Fruit fly (Drosophila melanogaster) whole organism, embryonic: Measurements from ENCODE around the gene Chpf.

Experiments
- CG10654 ChIP-seq: fragments of 200-800 bp; sonication (Bioruptor generic); optimal IDR thresholded peaks from 2 replicates; lab custom pipeline; 2016; ENCODE audit warnings: missing biosample characterization, missing genetic modification characterization
- CG11504 ChIP-seq: fragments of 200-800 bp; sonication (Bioruptor generic); optimal IDR thresholded peaks from 3 replicates; lab custom pipeline; 2019; ENCODE audit warnings: missing biosample characterization, mild to moderate bottlenecking, missing genetic modification characterization, moderate library complexity
- CG12071 ChIP-seq: fragments of 200-800 bp; sonication (Bioruptor generic); optimal IDR thresholded peaks from 3 replicates; lab custom pipeline; 2018; ENCODE audit warnings: missing biosample characterization, mild to moderate bottlenecking, missing genetic modification characterization
- CG12236 ChIP-seq: fragments of 200-800 bp; sonication (Bioruptor generic); optimal IDR thresholded peaks from 2 replicates; lab custom pipeline; 2016; ENCODE audit warnings: missing biosample characterization, missing genetic modification characterization
- CG12769 ChIP-seq: fragments of 200-800 bp; sonication (Bioruptor generic); optimal IDR thresholded peaks from 2 replicates; lab custom pipeline; 2019; ENCODE audit warnings: missing biosample characterization, mild to moderate bottlenecking, missing genetic modification characterization, moderate library complexity
- CG15479 ChIP-seq: fragments of 200-800 bp; sonication (Bioruptor generic); optimal IDR thresholded peaks from 3 replicates; lab custom pipeline; 2019; ENCODE audit warnings: missing biosample characterization, mild to moderate bottlenecking, missing genetic modification characterization, moderate library complexity
- CG16779 ChIP-seq: fragments of 200-800 bp; sonication (Bioruptor generic); IDR thresholded peaks from 2 replicates; pipeline ENCODE4 v1.3.6; 2022; ENCODE audit warnings: missing biosample characterization, missing genetic modification characterization
- CG18764 ChIP-seq: fragments of 200-800 bp; sonication (Bioruptor generic); optimal IDR thresholded peaks from 3 replicates; lab custom pipeline; 2016; ENCODE audit warnings: missing biosample characterization, missing genetic modification characterization
- CG30020 ChIP-seq: fragments of 200-800 bp; optimal IDR thresholded peaks from 2 replicates; lab custom pipeline; 2019; ENCODE audit warnings: missing biosample characterization, mild to moderate bottlenecking, missing genetic modification characterization, moderate library complexity
- CG30431 ChIP-seq: fragments of 200-800 bp; sonication (Bioruptor generic); optimal IDR thresholded peaks from 2 replicates; lab custom pipeline; 2017; ENCODE audit warnings: missing biosample characterization, missing genetic modification characterization
- CG7357 ChIP-seq: fragments of 200-800 bp; sonication (Bioruptor generic); IDR thresholded peaks from 3 replicates; pipeline ENCODE4 v1.3.6; 2022; ENCODE audit warnings: missing biosample characterization, missing genetic modification characterization
- CG8924 ChIP-seq: fragments of 200-800 bp; optimal IDR thresholded peaks from 3 replicates; lab custom pipeline; 2019; ENCODE audit warnings: missing biosample characterization, mild to moderate bottlenecking, missing genetic modification characterization, moderate library complexity
- CG9817 ChIP-seq: fragments of 200-800 bp; sonication (Bioruptor generic); optimal IDR thresholded peaks from 2 replicates; lab custom pipeline; 2018; ENCODE audit warnings: missing biosample characterization, mild to moderate bottlenecking, missing genetic modification characterization, moderate library complexity
- CG9932 ChIP-seq: fragments of 200-800 bp; sonication (Bioruptor generic); IDR thresholded peaks from 2 replicates; pipeline ENCODE4 v1.3.6; 2022; ENCODE audit warnings: missing biosample characterization, missing genetic modification characterization
- CoRest ChIP-seq: fragments of 200-800 bp; sonication (Bioruptor generic); optimal IDR thresholded peaks from 3 replicates; lab custom pipeline; 2018; ENCODE audit warnings: missing biosample characterization, mild to moderate bottlenecking, missing genetic modification characterization, moderate library complexity
- D19A ChIP-seq: fragments of 200-800 bp; optimal IDR thresholded peaks from 3 replicates; lab custom pipeline; 2019; ENCODE audit warnings: missing biosample characterization, mild to moderate bottlenecking, missing genetic modification characterization, moderate library complexity
- Doc2 ChIP-seq: fragments of 200-800 bp; sonication (Bioruptor generic); IDR thresholded peaks from 2 replicates; pipeline ENCODE4 v1.3.6; 2022; ENCODE audit warnings: missing biosample characterization, missing genetic modification characterization
- Drgx ChIP-seq: fragments of 200-800 bp; sonication (Bioruptor generic); IDR thresholded peaks from 2 replicates; pipeline ENCODE4 v1.3.6; 2022; ENCODE audit warnings: missing biosample characterization, missing genetic modification characterization
- Fer1 ChIP-seq: fragments of 200-800 bp; sonication (Bioruptor generic); optimal IDR thresholded peaks from 2 replicates; lab custom pipeline; 2017; ENCODE audit warnings: missing biosample characterization, mild to moderate bottlenecking, missing genetic modification characterization
- Gug ChIP-seq: fragments of 200-800 bp; sonication (Bioruptor generic); IDR thresholded peaks from 4 replicates; pipeline ENCODE4 v1.3.6; 2022; ENCODE audit warnings: missing biosample characterization, missing genetic modification characterization
- HLH3B ChIP-seq: fragments of 200-800 bp; sonication (Bioruptor generic); IDR thresholded peaks from 2 replicates; pipeline ENCODE4 v1.3.6; 2022; ENCODE audit warnings: missing biosample characterization, missing genetic modification characterization
- HLH54F ChIP-seq: fragments of 200-800 bp; sonication (Bioruptor generic); optimal IDR thresholded peaks from 3 replicates; lab custom pipeline; 2016; ENCODE audit warnings: missing biosample characterization, missing genetic modification characterization
- Kr ChIP-seq: fragments of 200-800 bp; sonication (Bioruptor generic); optimal IDR thresholded peaks from 2 replicates; lab custom pipeline; 2017; ENCODE audit warnings: missing biosample characterization, mild to moderate bottlenecking, missing genetic modification characterization
- Med ChIP-seq: fragments of 200-800 bp; sonication (Bioruptor generic); peaks from one replicate; lab custom pipeline; 2016; ENCODE audit warnings: missing biosample characterization, missing genetic modification characterization, mild to moderate bottlenecking, inconsistent platforms, moderate library complexity
- Optix ChIP-seq: fragments of 200-800 bp; sonication (Bioruptor generic); IDR thresholded peaks from 3 replicates; pipeline ENCODE4 v1.3.6; 2022; ENCODE audit warnings: missing biosample characterization, missing genetic modification characterization
- Sin3A ChIP-seq: fragments of >200 bp; optimal IDR thresholded peaks from 2 replicates; lab custom pipeline; 2018
- Sox102F ChIP-seq: fragments of 200-800 bp; sonication (Bioruptor generic); optimal IDR thresholded peaks from 2 replicates; lab custom pipeline; 2018; ENCODE audit warnings: missing biosample characterization, mild to moderate bottlenecking, missing genetic modification characterization, moderate library complexity
- Trl ChIP-seq, 3 experiments: fragments of >200 bp in 2 of 3; fragments of 200-800 bp in 1 of 3; sonication (Bioruptor generic) in 1 of 3; optimal IDR thresholded peaks; 2 replicates in 1 of 3; 3 replicates in 2 of 3; lab custom pipeline; 2016 to 2017; ENCODE audit warnings: missing biosample characterization in 1 of 3, missing genetic modification characterization in 1 of 3
- ash1 ChIP-seq: fragments of 200-800 bp; sonication (Bioruptor generic); optimal IDR thresholded peaks from 2 replicates; lab custom pipeline; 2018; ENCODE audit warnings: missing biosample characterization, mild to moderate bottlenecking, missing genetic modification characterization
- bbx ChIP-seq: fragments of 200-800 bp; sonication (Bioruptor generic); IDR thresholded peaks from 2 replicates; pipeline ENCODE4 v1.3.6; 2022; ENCODE audit warnings: missing biosample characterization, missing genetic modification characterization; ENCODE audit not compliant: partially characterized antibody
- cato ChIP-seq: fragments of 200-800 bp; sonication (Bioruptor generic); optimal IDR thresholded peaks from 2 replicates; lab custom pipeline; 2016; ENCODE audit warnings: missing biosample characterization, missing genetic modification characterization, borderline replicate concordance
- chinmo ChIP-seq: fragments of 200-800 bp; sonication (Bioruptor generic); IDR thresholded peaks from 4 replicates; pipeline ENCODE4 v1.3.6; 2022; ENCODE audit warnings: missing biosample characterization, missing genetic modification characterization; ENCODE audit not compliant: partially characterized antibody
- ci ChIP-seq: fragments of 200-800 bp; sonication (Bioruptor generic); IDR thresholded peaks from 3 replicates; pipeline ENCODE4 v1.3.6; 2022; ENCODE audit warnings: missing biosample characterization, missing genetic modification characterization
- dmrt99B ChIP-seq: fragments of 200-800 bp; sonication (Bioruptor generic); optimal IDR thresholded peaks from 2 replicates; lab custom pipeline; 2018; ENCODE audit warnings: missing biosample characterization, mild to moderate bottlenecking, missing genetic modification characterization, moderate library complexity
- fd64A ChIP-seq: fragments of 200-800 bp; sonication (Bioruptor generic); optimal IDR thresholded peaks from 3 replicates; lab custom pipeline; 2018; ENCODE audit warnings: missing biosample characterization, mild to moderate bottlenecking, missing genetic modification characterization
- gem ChIP-seq: fragments of 200-800 bp; sonication (Bioruptor generic); optimal IDR thresholded peaks from 2 replicates; lab custom pipeline; 2019; ENCODE audit warnings: missing biosample characterization, mild to moderate bottlenecking, missing genetic modification characterization, moderate library complexity
- kay ChIP-seq: fragments of 200-800 bp; sonication (Bioruptor generic); optimal IDR thresholded peaks from 2 replicates; lab custom pipeline; 2016; ENCODE audit warnings: missing biosample characterization, missing genetic modification characterization
- lbe ChIP-seq: fragments of 200-800 bp; sonication (Bioruptor generic); optimal IDR thresholded peaks from 2 replicates; lab custom pipeline; 2016; ENCODE audit warnings: missing biosample characterization, mild to moderate bottlenecking, missing genetic modification characterization
- lmd ChIP-seq: fragments of 200-800 bp; sonication (Bioruptor generic); IDR thresholded peaks from 2 replicates; pipeline ENCODE4 v1.3.6; 2022; ENCODE audit warnings: missing biosample characterization, missing genetic modification characterization
- nerfin-1 ChIP-seq: fragments of 200-800 bp; sonication (Bioruptor generic); optimal IDR thresholded peaks from 3 replicates; lab custom pipeline; 2019; ENCODE audit warnings: missing biosample characterization, mild to moderate bottlenecking, missing genetic modification characterization, moderate library complexity
- prd ChIP-seq, 3 experiments: fragments of >200 bp in 2 of 3; fragments of 200-800 bp in 1 of 3; sonication (Bioruptor generic) in 1 of 3; optimal IDR thresholded peaks in 2 of 3; IDR thresholded peaks in 1 of 3; 2 replicates in 2 of 3; 3 replicates in 1 of 3; pipeline versions ENCODE4 v1.3.6 to Lab custom; 2017 to 2022; ENCODE audit warnings: missing biosample characterization in 1 of 3, missing genetic modification characterization in 1 of 3
- pros ChIP-seq: fragments of 200-800 bp; sonication (Bioruptor generic); optimal IDR thresholded peaks from 3 replicates; lab custom pipeline; 2019; ENCODE audit warnings: missing biosample characterization, mild to moderate bottlenecking, missing genetic modification characterization, moderate library complexity
- sens ChIP-seq: fragments of 200-800 bp; sonication (Bioruptor generic); peaks from one replicate; lab custom pipeline; 2016; ENCODE audit warnings: missing biosample characterization, missing genetic modification characterization
- sisA ChIP-seq: fragments of 200-800 bp; sonication (Bioruptor generic); IDR thresholded peaks from 2 replicates; pipeline ENCODE4 v1.3.6; 2022; ENCODE audit warnings: missing biosample characterization, missing genetic modification characterization
- tup ChIP-seq: fragments of 200-800 bp; sonication (Bioruptor generic); optimal IDR thresholded peaks from 2 replicates; lab custom pipeline; 2016; ENCODE audit warnings: missing biosample characterization, mild to moderate bottlenecking, missing genetic modification characterization, moderate library complexity
- unc-4 ChIP-seq: fragments of 200-800 bp; sonication (Bioruptor generic); IDR thresholded peaks from 2 replicates; pipeline ENCODE4 v1.3.6; 2022; ENCODE audit warnings: missing biosample characterization, missing genetic modification characterization; ENCODE audit not compliant: partially characterized antibody
- wdn ChIP-seq: fragments of 200-800 bp; sonication (Bioruptor generic); IDR thresholded peaks from 2 replicates; pipeline ENCODE4 v1.3.6; 2022; ENCODE audit warnings: missing biosample characterization, missing genetic modification characterization
- zen2 ChIP-seq: fragments of 200-800 bp; sonication (Bioruptor generic); IDR thresholded peaks from 3 replicates; pipeline ENCODE4 v1.3.6; 2022; ENCODE audit warnings: missing biosample characterization, missing genetic modification characterization; ENCODE audit not compliant: partially characterized antibody

Gene Chpf

DNA sequence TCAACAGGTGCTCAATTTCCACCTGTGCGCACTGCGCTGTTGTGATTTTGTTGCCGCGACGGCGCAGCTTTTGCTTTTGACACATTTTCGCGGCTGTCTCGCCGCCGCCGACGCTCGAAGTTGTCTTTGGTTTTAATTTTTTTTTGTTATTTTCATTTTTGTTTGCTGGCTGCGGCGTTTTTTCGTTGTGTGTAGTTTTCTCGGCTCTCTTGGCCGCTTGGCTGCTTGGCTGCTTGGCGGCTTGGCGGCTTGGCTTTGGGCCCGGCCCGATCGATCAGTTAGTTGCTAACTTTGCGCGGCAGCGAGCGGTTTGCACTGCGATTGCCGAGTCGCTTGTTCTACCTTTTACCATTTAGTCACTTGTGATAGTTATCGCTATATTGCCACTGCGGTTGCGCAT lies 2.6 kb upstream of the Chpf start, which contains the start of gene CG42237 (continued):
- TF ChIP-seq kay (GFP tag; lab: Kevin White, UChicago) (no peak), Optix (no peak), CG10654 (GFP tag; lab: Kevin White, UChicago) (no peak), Fer1 (GFP tag; lab: Kevin White, UChicago) (no peak), Kr (GFP tag; lab: Kevin White, UChicago) (no peak), dmrt99B (tag; lab: Kevin White, UChicago) (no peak), tup (GFP tag; lab: Kevin White, UChicago) (no peak), zen2 (GFP tag; lab: Robert Waterston, UW) (no peak), ash1 (GFP tag; lab: Kevin White, UChicago) (no peak), CG9932 (GFP tag; lab: Robert Waterston, UW) (peak; percentile 39), CoRest (no peak), CG16779 (no peak)

DNA sequence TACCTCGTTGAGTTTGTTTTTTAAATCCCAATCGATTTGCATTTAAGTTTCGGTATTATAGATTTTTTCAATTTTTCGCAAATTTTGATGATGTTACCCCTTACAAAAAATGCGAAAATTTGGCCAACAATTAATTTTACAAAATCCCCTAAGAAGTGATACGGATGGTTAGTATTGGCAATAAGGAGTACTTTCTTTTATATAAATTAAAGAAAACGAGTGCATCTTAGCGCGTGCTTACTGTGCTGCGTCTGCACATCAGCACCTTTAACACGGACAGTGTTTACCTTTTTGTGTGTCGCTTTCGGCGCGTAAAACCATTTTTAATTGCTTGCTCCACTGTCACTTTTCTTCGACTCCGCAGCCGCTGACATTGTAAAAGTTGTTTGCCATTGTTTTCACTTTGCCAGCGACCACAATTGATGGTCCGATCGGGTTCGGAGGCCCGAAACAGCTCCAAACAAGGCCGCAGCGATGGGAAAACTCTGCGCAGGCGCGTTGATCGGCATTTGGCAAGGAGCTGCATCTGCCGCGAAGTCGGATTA lies 1.7 kb upstream of the Chpf start:
- TF ChIP-seq HLH3B (GFP tag; lab: Robert Waterston, UW) (0 out of 2 replicates have a peak, but pooled peaks have one; percentile 17), Doc2 (GFP tag; lab: Robert Waterston, UW) (no peak), nerfin-1 (tag; lab: Kevin White, UChicago) (no peak), D19A (tag; lab: Kevin White, UChicago) (no peak), Sox102F (GFP tag; lab: Kevin White, UChicago) (peak; percentile 31), lbe (GFP tag; lab: Kevin White, UChicago) (no peak), lmd (GFP tag; lab: Robert Waterston, UW) (no peak), CG30431 (GFP tag; lab: Kevin White, UChicago) (no peak), CG12769 (peak; percentile 62), CG18764 (no peak), CG15479 (GFP tag; lab: Kevin White, UChicago) (no peak), unc-4 (GFP tag; lab: Robert Waterston, UW) (no peak), CG30020 (tag; lab: Kevin White, UChicago) (no peak), chinmo (GFP tag; lab: Robert Waterston, UW) (no peak), CG9817 (tag; lab: Kevin White, UChicago) (no peak), Med (GFP tag; lab: Kevin White, UChicago) (peak; percentile 37), CG11504 (tag; lab: Kevin White, UChicago) (peak; percentile 1), sisA (GFP tag; lab: Robert Waterston, UW) (peak; percentile 20; the same call in 1 of the 2 replicates), Drgx (GFP tag; lab: Robert Waterston, UW) (peak; percentile 8; the same call in 1 of the 2 replicates), wdn (GFP tag; lab: Robert Waterston, UW) (no peak), CG12236 (no peak), prd (optimal IDR thresholded peaks at IDR 0.05; lab: Kevin White, UChicago) (no peak), prd (GFP tag; IDR thresholded peaks at IDR 0.05; lab: Robert Waterston, UW) (no peak), cato (GFP tag; lab: Kevin White, UChicago) (no peak), CoRest (no peak), bbx (GFP tag; lab: Robert Waterston, UW) (0 out of 2 replicates have a peak, but pooled peaks have one; percentile 18), CG8924 (tag; lab: Kevin White, UChicago) (no peak), Gug (GFP tag; lab: Robert Waterston, UW) (no peak), sens (no peak), CG12071 (GFP tag; lab: Kevin White, UChicago) (no peak), ci (peak; percentile 66; the same call in 2 of the 3 replicates), fd64A (no peak), gem (tag; lab: Kevin White, UChicago) (peak; percentile 1), CG7357 (GFP tag; lab: Robert Waterston, UW) (0 out of 3 replicates have a peak, but pooled peaks have one; percentile 5), Sin3A (lab: Kevin White, UChicago) (no peak), Trl (optimal IDR thresholded peaks at IDR 0.05; lab: Kevin White, UChicago) (no peak), Trl (GFP tag; optimal IDR thresholded peaks at IDR 0.05; lab: Kevin White, UChicago) (no peak), pros (GFP tag; lab: Kevin White, UChicago) (peak; percentile 10), HLH54F (no peak)
